Fruit fly (Drosophila melanogaster): Measurements from ENCODE around the gene CG14182.

The CG14182 gene

dm6 chr3L:19953612-19954011, 26.0 kb downstream of the CG14182 start, which contains the start of gene CG42655:
Gene CG42655, minus strand, starts transcription at chr3L:19953712.
- TF ChIP-seq pan (optimal IDR thresholded peaks at IDR 0.05) (no peak), psq (optimal IDR thresholded peaks at IDR 0.05) (no peak)

- no peak for TF ChIP-seq pan (optimal IDR thresholded peaks at IDR 0.05)
- no peak for TF ChIP-seq usp (GFP tag; optimal IDR thresholded peaks at IDR 0.05)
- TF ChIP-seq EcR (GFP tag; optimal IDR thresholded peaks at IDR 0.05) = no peak
- TF ChIP-seq CG8478 (optimal IDR thresholded peaks at IDR 0.05) = no peak
- TF ChIP-seq psq (optimal IDR thresholded peaks at IDR 0.05) = no peak
- no peak for TF ChIP-seq Dll (optimal IDR thresholded peaks at IDR 0.05)
These were observed 26.9 kb downstream of the CG14182 start, which contains the start of gene CG33710 for dm6 chr3L:19952690-19953089. Gene CG33710, minus strand, starts transcription at chr3L:19952790.

- TF ChIP-seq CG8478 (optimal IDR thresholded peaks at IDR 0.05) (no peak), Dll (optimal IDR thresholded peaks at IDR 0.05) (no peak), pan (optimal IDR thresholded peaks at IDR 0.05) (no peak), EcR (GFP tag; optimal IDR thresholded peaks at IDR 0.05) (no peak), usp (GFP tag; optimal IDR thresholded peaks at IDR 0.05) (no peak), psq (optimal IDR thresholded peaks at IDR 0.05) (no peak)
These were observed 27.7 kb downstream of the CG14182 start, which contains the start of gene CG34258 for dm6 chr3L:19951868-19952267. Gene CG34258, minus strand, starts transcription at chr3L:19951968.

- TF ChIP-seq usp (GFP tag; optimal IDR thresholded peaks at IDR 0.05) (no peak), Dll (optimal IDR thresholded peaks at IDR 0.05) (no peak), pan (optimal IDR thresholded peaks at IDR 0.05) (no peak), EcR (GFP tag; optimal IDR thresholded peaks at IDR 0.05) (no peak), psq (optimal IDR thresholded peaks at IDR 0.05) (no peak), CG8478 (optimal IDR thresholded peaks at IDR 0.05) (no peak)
These were observed 28.6 kb downstream of the CG14182 start, which contains the start of gene CG32219 for dm6 chr3L:19951035-19951434. Gene CG32219, minus strand, starts transcription at chr3L:19951135.

- TF ChIP-seq CG8478 (optimal IDR thresholded peaks at IDR 0.05) (no peak), EcR (GFP tag; optimal IDR thresholded peaks at IDR 0.05) (no peak), Dll (optimal IDR thresholded peaks at IDR 0.05) (no peak), pan (optimal IDR thresholded peaks at IDR 0.05) (no peak), usp (GFP tag; optimal IDR thresholded peaks at IDR 0.05) (no peak), psq (optimal IDR thresholded peaks at IDR 0.05) (no peak)
These were observed 34.1 kb downstream of the CG14182 start for dm6 chr3L:19945469-19945868.

- TF ChIP-seq psq (optimal IDR thresholded peaks at IDR 0.05) (no peak), EcR (GFP tag; optimal IDR thresholded peaks at IDR 0.05) (no peak), Dll (optimal IDR thresholded peaks at IDR 0.05) (no peak), pan (optimal IDR thresholded peaks at IDR 0.05) (no peak), usp (GFP tag; optimal IDR thresholded peaks at IDR 0.05) (no peak), CG8478 (optimal IDR thresholded peaks at IDR 0.05) (no peak)
These were observed 38.5 kb downstream of the CG14182 start for dm6 chr3L:19941162-19941561.

- TF ChIP-seq pan (optimal IDR thresholded peaks at IDR 0.05) (no peak), psq (optimal IDR thresholded peaks at IDR 0.05) (no peak), EcR (GFP tag; optimal IDR thresholded peaks at IDR 0.05) (no peak), usp (GFP tag; optimal IDR thresholded peaks at IDR 0.05) (no peak), Dll (optimal IDR thresholded peaks at IDR 0.05) (no peak), CG8478 (optimal IDR thresholded peaks at IDR 0.05) (no peak)
These were observed 39.3 kb downstream of the CG14182 start for dm6 chr3L:19940349-19940748.

DNA sequence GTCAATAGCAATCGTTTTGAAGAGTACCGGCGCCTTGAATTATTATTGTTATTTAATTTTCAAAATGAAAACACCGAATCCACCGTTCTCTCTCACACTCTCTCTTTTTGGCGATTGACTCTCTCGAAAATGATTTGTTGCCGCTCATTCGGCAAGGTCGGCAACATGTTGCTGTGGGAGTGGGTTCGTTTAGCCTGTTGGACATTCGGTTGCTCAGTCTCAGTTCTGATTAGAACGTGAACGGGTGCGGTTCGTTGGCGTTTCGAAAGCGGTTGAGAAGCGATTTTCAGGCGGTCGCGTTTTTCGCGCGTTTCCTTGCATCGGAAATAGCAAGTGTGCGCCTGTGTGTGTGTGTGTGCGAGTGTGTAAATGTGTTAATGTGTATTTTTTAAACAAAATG, 40.6 kb downstream of the CG14182 start, which contains the start of gene Ac76E:
Ac76E (plus strand) TSS at position 264 of the 400 bp plus-strand sequence.
- TF ChIP-seq psq (optimal IDR thresholded peaks at IDR 0.05) = no peak
- TF ChIP-seq Dll (optimal IDR thresholded peaks at IDR 0.05) = no peak
- no peak for TF ChIP-seq CG8478 (optimal IDR thresholded peaks at IDR 0.05)
- TF ChIP-seq EcR (GFP tag; optimal IDR thresholded peaks at IDR 0.05) = no peak
- TF ChIP-seq pan (optimal IDR thresholded peaks at IDR 0.05) = no peak
- TF ChIP-seq usp (GFP tag; optimal IDR thresholded peaks at IDR 0.05) = no peak

DNA sequence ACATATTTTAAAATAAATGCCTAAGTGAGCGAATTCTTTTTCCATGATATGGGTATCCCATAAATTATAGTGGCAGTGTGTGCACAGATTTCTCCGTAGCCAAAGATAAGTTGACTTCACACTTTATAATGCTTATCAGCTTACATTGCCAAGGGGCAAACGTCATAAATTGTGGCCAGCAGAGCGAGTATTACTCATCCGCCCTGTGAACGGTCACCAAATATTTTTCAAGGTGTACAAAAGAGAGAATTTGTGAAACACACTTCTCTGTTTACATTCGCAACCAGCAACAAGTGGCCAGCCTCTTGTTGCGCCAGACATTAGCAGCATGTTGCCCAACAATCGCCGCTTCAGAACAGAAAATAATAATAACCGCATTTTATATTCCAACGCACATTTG, 46.7 kb downstream of the CG14182 start:
- TF ChIP-seq psq (optimal IDR thresholded peaks at IDR 0.05) (no peak), CG8478 (optimal IDR thresholded peaks at IDR 0.05) (no peak), pan (optimal IDR thresholded peaks at IDR 0.05) (no peak), EcR (GFP tag; optimal IDR thresholded peaks at IDR 0.05) (no peak), Dll (optimal IDR thresholded peaks at IDR 0.05) (no peak), usp (GFP tag; optimal IDR thresholded peaks at IDR 0.05) (no peak)

dm6 chr3L:19931391-19931790, 48.2 kb downstream of the CG14182 start, which contains the start of gene CG46462:
Gene CG46462, plus strand, starts transcription at chr3L:19931691.
- TF ChIP-seq pan (optimal IDR thresholded peaks at IDR 0.05) = no peak
- no peak for TF ChIP-seq psq (optimal IDR thresholded peaks at IDR 0.05)
- no peak for TF ChIP-seq usp (GFP tag; optimal IDR thresholded peaks at IDR 0.05)

DNA sequence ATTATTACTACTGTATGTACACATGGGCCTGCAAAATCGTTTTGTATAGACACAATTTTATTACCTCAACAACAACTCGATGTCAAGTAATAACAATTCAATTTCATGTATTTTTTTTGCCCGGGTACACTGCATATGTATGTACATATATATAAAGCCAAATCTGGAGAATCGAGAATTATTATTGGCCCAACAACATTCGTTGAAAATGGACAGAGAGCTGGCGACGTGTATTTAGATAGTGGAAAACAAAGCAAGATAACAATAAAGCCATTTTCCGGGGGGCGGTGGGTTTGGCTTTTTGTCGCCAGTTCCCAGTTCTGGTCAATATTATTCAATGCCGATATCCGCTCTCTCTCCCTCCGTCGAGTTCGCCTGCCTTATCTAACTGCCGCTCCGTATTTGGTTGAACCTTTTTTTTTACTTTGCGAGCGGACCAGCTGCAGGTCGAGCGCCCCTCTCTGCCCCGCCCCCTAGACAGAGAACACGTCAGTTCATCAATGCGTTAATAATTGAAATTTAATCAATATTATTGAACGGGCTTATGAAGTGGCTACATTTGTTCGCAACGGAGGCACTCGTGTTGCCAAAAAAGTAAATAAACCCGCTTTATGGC, 49.8 kb downstream of the CG14182 start:
- TF ChIP-seq pan (optimal IDR thresholded peaks at IDR 0.05) (peak; percentile 31), CG8478 (optimal IDR thresholded peaks at IDR 0.05) (no peak), EcR (GFP tag; optimal IDR thresholded peaks at IDR 0.05) (no peak), psq (optimal IDR thresholded peaks at IDR 0.05) (no peak)

DNA sequence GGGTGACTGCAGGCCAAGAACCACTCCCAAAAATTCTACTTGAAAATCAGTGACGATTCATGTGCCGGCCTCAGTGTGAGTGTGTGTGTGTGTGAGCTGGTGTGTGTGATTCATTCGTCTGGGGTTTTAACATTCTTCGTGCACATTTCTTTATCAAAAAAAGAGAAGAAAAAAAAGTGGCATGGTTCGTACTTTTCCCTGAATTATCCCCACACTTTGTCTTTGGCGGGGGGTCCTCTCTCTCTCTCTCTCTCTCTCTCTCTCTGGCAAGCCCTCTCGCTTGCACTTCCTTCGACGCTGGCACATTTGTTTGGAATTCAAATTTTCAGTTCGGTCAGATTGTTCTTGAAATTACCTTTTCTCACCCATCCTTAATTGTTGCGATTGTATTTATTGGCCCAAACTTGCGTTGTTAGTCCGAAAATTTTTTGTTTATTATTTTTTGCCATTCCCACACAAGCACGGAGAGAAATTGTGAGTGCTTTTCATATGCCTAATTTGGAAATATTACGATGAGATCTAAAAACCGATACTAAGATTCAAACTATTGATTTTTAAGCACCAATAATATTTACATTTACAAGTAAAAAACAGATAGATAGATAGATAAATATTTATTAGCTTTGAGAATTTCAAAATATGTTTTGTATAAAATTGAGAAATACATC, 50.4 kb downstream of the CG14182 start:
- no peak for TF ChIP-seq pan (optimal IDR thresholded peaks at IDR 0.05)
- TF ChIP-seq psq (optimal IDR thresholded peaks at IDR 0.05) = no peak
- TF ChIP-seq usp (GFP tag; optimal IDR thresholded peaks at IDR 0.05) = no peak
- no peak for TF ChIP-seq EcR (GFP tag; optimal IDR thresholded peaks at IDR 0.05)
- no peak for TF ChIP-seq CG8478 (optimal IDR thresholded peaks at IDR 0.05)
